Worm (Caenorhabditis elegans) whole organism, L4 larva: ENCODE measurements around the gene mmaa-1.

ENCODE experiments used
- F44E2.7 ChIP-seq: fragments of 200-800 bp; sonication (Bioruptor generic); IDR thresholded peaks from 2 replicates; pipeline ENCODE4 v2.1.2; 2022; ENCODE audit warnings: missing genetic modification characterization, missing compliant biosample characterization
- F49E8.2 ChIP-seq: sonication (generic microtip); optimal IDR thresholded peaks from 2 replicates; lab custom pipeline; 2016; ENCODE audit warnings: missing compliant biosample characterization, mild to moderate bottlenecking, missing genetic modification characterization, borderline replicate concordance
- Y48G9A.11 ChIP-seq: fragments of 200-800 bp; sonication (Bioruptor generic); IDR thresholded peaks from 2 replicates; pipeline ENCODE4 v1.3.6; 2022; ENCODE audit warnings: missing genetic modification reagents, missing genetic modification characterization, missing compliant biosample characterization
- Y75B8A.6 ChIP-seq: fragments of 200-800 bp; sonication (Bioruptor generic); IDR thresholded peaks from 2 replicates; pipeline ENCODE4 v1.3.6; 2022; ENCODE audit warnings: missing genetic modification reagents, missing genetic modification characterization, missing compliant biosample characterization
- attf-4 ChIP-seq: sonication (generic microtip); optimal IDR thresholded peaks from 3 replicates; lab custom pipeline; 2017; ENCODE audit warnings: missing biosample characterization, missing genetic modification characterization
- ceh-20 ChIP-seq: fragments of 200-800 bp; sonication (Bioruptor generic); IDR thresholded peaks from 2 replicates; pipeline ENCODE4 v1.3.6; 2022; ENCODE audit warnings: missing genetic modification reagents, missing genetic modification characterization, missing compliant biosample characterization
- ceh-44 ChIP-seq: fragments of 200-800 bp; sonication (Bioruptor generic); IDR thresholded peaks from 2 replicates; pipeline ENCODE4 v1.3.6; 2022; ENCODE audit warnings: missing genetic modification reagents, missing genetic modification characterization, missing compliant biosample characterization
- ctbp-1 ChIP-seq: fragments of 200-800 bp; sonication (Bioruptor generic); IDR thresholded peaks from 2 replicates; pipeline ENCODE4 v1.3.6; 2022; ENCODE audit warnings: missing genetic modification reagents, missing genetic modification characterization, missing compliant biosample characterization
- daf-19 ChIP-seq: fragments of 200-800 bp; sonication (Bioruptor generic); conservative IDR thresholded peaks from 2 replicates; pipeline ENCODE4 v1.3.6; 2022; ENCODE audit warnings: missing genetic modification characterization, missing compliant biosample characterization
- daf-8 ChIP-seq: fragments of 200-800 bp; sonication (Bioruptor generic); IDR thresholded peaks from 2 replicates; pipeline ENCODE4 v1.3.6; 2022; ENCODE audit warnings: missing genetic modification characterization, missing compliant biosample characterization
- dmd-6 ChIP-seq: fragments of 200-800 bp; sonication (Bioruptor generic); IDR thresholded peaks from 2 replicates; pipeline ENCODE4 v1.3.6; 2022; ENCODE audit warnings: missing genetic modification reagents, missing genetic modification characterization, missing compliant biosample characterization
- dmd-9 ChIP-seq: fragments of 200-800 bp; sonication (Bioruptor generic); IDR thresholded peaks from 2 replicates; pipeline ENCODE4 v1.3.6; 2022; ENCODE audit warnings: missing genetic modification reagents, missing genetic modification characterization, missing compliant biosample characterization
- dpl-1 ChIP-seq: fragments of 150-350 bp; optimal IDR thresholded peaks from 2 replicates; lab custom pipeline; 2014; ENCODE audit warnings: missing biosample characterization, missing genetic modification reagents, missing genetic modification characterization
- duxl-1 ChIP-seq: sonication (generic microtip); optimal IDR thresholded peaks from 2 replicates; lab custom pipeline; 2016; ENCODE audit warnings: mild to moderate bottlenecking, missing genetic modification characterization, moderate library complexity, missing compliant biosample characterization; ENCODE audit not compliant: poor library complexity
- fos-1 ChIP-seq: fragments of 150-350 bp; optimal IDR thresholded peaks from 2 replicates; lab custom pipeline; 2014; ENCODE audit warnings: missing biosample characterization, missing genetic modification characterization
- hlh-11 ChIP-seq: fragments of 200-800 bp; sonication (Bioruptor generic); optimal IDR thresholded peaks from 2 replicates; lab custom pipeline; 2018; ENCODE audit warnings: mild to moderate bottlenecking, missing genetic modification characterization, missing compliant biosample characterization
- hmg-1.1 ChIP-seq: fragments of 200-800 bp; sonication (Bioruptor generic); IDR thresholded peaks from 2 replicates; pipeline ENCODE4 v1.3.6; 2022; ENCODE audit warnings: missing genetic modification reagents, missing genetic modification characterization, missing compliant biosample characterization
- jun-1 ChIP-seq: fragments of 150-350 bp; optimal IDR thresholded peaks from 2 replicates; lab custom pipeline; 2014; ENCODE audit warnings: missing biosample characterization, missing genetic modification reagents, missing genetic modification characterization
- lim-7 ChIP-seq: fragments of 200-800 bp; sonication (Bioruptor generic); IDR thresholded peaks from 2 replicates; pipeline ENCODE4 v1.3.6; 2022; ENCODE audit warnings: missing genetic modification characterization, missing compliant biosample characterization
- lin-29 ChIP-seq: fragments of 200-800 bp; sonication (Bioruptor generic); IDR thresholded peaks from 2 replicates; pipeline ENCODE4 v1.3.6; 2022; ENCODE audit warnings: missing genetic modification reagents, missing genetic modification characterization, missing compliant biosample characterization
- lin-38 ChIP-seq: fragments of 200-800 bp; sonication (Bioruptor generic); IDR thresholded peaks from 2 replicates; pipeline ENCODE4 v1.3.6; 2022; ENCODE audit warnings: missing genetic modification reagents, missing genetic modification characterization, missing compliant biosample characterization
- madf-9 ChIP-seq: fragments of 200-800 bp; sonication (Bioruptor generic); conservative IDR thresholded peaks from 2 replicates; pipeline ENCODE4 v1.3.6; 2022; ENCODE audit warnings: missing genetic modification reagents, missing genetic modification characterization, missing compliant biosample characterization
- mdl-1 ChIP-seq, 2 experiments: fragments of 150-350 bp in 1 of 2; sonication (generic microtip) in 1 of 2; optimal IDR thresholded peaks; 2 replicates each; lab custom pipeline; 2014 to 2017; ENCODE audit warnings: missing biosample characterization in 2 of 2, missing genetic modification characterization in 2 of 2
- mep-1 ChIP-seq: fragments of 150-350 bp; sonication (generic microtip); optimal IDR thresholded peaks from 3 replicates; lab custom pipeline; 2014; ENCODE audit warnings: missing biosample characterization, missing genetic modification characterization
- mes-2 ChIP-seq: sonication (generic microtip); optimal IDR thresholded peaks from 2 replicates; lab custom pipeline; 2016; ENCODE audit warnings: missing genotype, mild to moderate bottlenecking, missing genetic modification characterization, missing compliant biosample characterization; ENCODE audit not compliant: poor library complexity, severe bottlenecking
- mxl-2 ChIP-seq: fragments of 200-800 bp; sonication (Bioruptor generic); conservative IDR thresholded peaks from 2 replicates; pipeline ENCODE4 v1.3.6; 2022; ENCODE audit warnings: missing genetic modification reagents, missing genetic modification characterization, missing compliant biosample characterization
- nhr-10 ChIP-seq: fragments of 150-350 bp; optimal IDR thresholded peaks from 2 replicates; lab custom pipeline; 2014; ENCODE audit warnings: missing biosample characterization, missing genetic modification characterization
- nhr-237 ChIP-seq: sonication (generic microtip); optimal IDR thresholded peaks from 2 replicates; lab custom pipeline; 2017; ENCODE audit warnings: missing biosample characterization, missing genetic modification characterization
- nhr-25 ChIP-seq: sonication (generic microtip); optimal IDR thresholded peaks from 2 replicates; lab custom pipeline; 2017; ENCODE audit warnings: missing genetic modification characterization, mild to moderate bottlenecking, missing compliant biosample characterization, antibody characterized with exemption, moderate library complexity, borderline replicate concordance; ENCODE audit not compliant: insufficient read depth
- nhr-28 ChIP-seq: fragments of 150-350 bp; optimal IDR thresholded peaks from 2 replicates; lab custom pipeline; 2014; ENCODE audit warnings: missing biosample characterization, missing genetic modification characterization
- nhr-41 ChIP-seq: fragments of 200-800 bp; sonication (Bioruptor generic); IDR thresholded peaks from 2 replicates; pipeline ENCODE4 v1.3.6; 2022; ENCODE audit warnings: missing genetic modification reagents, missing genetic modification characterization, missing compliant biosample characterization
- nhr-48 ChIP-seq: sonication (generic microtip); optimal IDR thresholded peaks from 2 replicates; lab custom pipeline; 2016; ENCODE audit warnings: mild to moderate bottlenecking, missing genetic modification characterization, missing compliant biosample characterization
- pha-4 ChIP-seq, 2 experiments: fragments of 150-350 bp in 1 of 2; fragments of 200-800 bp in 1 of 2; sonication (Bioruptor generic) in 1 of 2; IDR thresholded peaks in 1 of 2; optimal IDR thresholded peaks in 1 of 2; 2 replicates each; pipeline versions ENCODE4 v1.3.6 to Lab custom; 2014 to 2022; ENCODE audit warnings: missing genetic modification characterization in 2 of 2, missing genetic modification reagents in 2 of 2, missing biosample characterization in 1 of 2, missing compliant biosample characterization in 1 of 2
- pqm-1 ChIP-seq: sonication (generic microtip); optimal IDR thresholded peaks from 2 replicates; lab custom pipeline; 2017; ENCODE audit warnings: missing biosample characterization, missing genetic modification characterization
- saeg-2 ChIP-seq: fragments of 200-800 bp; sonication (Bioruptor generic); IDR thresholded peaks from 2 replicates; pipeline ENCODE4 v1.3.6; 2022; ENCODE audit warnings: missing genetic modification reagents, missing genetic modification characterization, missing compliant biosample characterization
- sdz-12 ChIP-seq: fragments of 200-800 bp; sonication (Bioruptor generic); optimal IDR thresholded peaks from 2 replicates; lab custom pipeline; 2018; ENCODE audit warnings: mild to moderate bottlenecking, missing genetic modification characterization, missing compliant biosample characterization
- snpc-1.2 ChIP-seq: fragments of 200-800 bp; sonication (Bioruptor generic); IDR thresholded peaks from 2 replicates; pipeline ENCODE4 v1.3.6; 2022; ENCODE audit warnings: missing genetic modification reagents, missing genetic modification characterization, missing compliant biosample characterization
- snpc-4 ChIP-seq: fragments of 150-350 bp; optimal IDR thresholded peaks from 2 replicates; lab custom pipeline; 2014; ENCODE audit warnings: missing biosample characterization, missing genetic modification characterization
- spr-3 ChIP-seq: fragments of 200-800 bp; sonication (Bioruptor generic); optimal IDR thresholded peaks from 2 replicates; lab custom pipeline; 2018; ENCODE audit warnings: mild to moderate bottlenecking, missing genetic modification characterization, missing compliant biosample characterization
- tag-97 ChIP-seq: fragments of 200-800 bp; sonication (Bioruptor generic); IDR thresholded peaks from 2 replicates; pipeline ENCODE4 v1.3.6; 2022; ENCODE audit warnings: missing genetic modification characterization, missing compliant biosample characterization
- unc-62 ChIP-seq, 3 experiments: fragments of 150-350 bp in 1 of 3; sonication (generic microtip); optimal IDR thresholded peaks in 2 of 3; peaks in 1 of 3; 1 replicate in 1 of 3; 2 replicates in 2 of 3; lab custom pipeline; 2014 to 2017; ENCODE audit warnings: missing biosample characterization in 3 of 3, missing genetic modification characterization in 3 of 3, missing genetic modification reagents in 3 of 3, missing genotype in 1 of 3
- vab-7 ChIP-seq: fragments of 200-800 bp; sonication (Bioruptor generic); IDR thresholded peaks from 2 replicates; pipeline ENCODE4 v1.3.6; 2022; ENCODE audit warnings: missing genetic modification reagents, missing genetic modification characterization, missing compliant biosample characterization
- zfp-2 ChIP-seq: sonication (generic microtip); optimal IDR thresholded peaks from 2 replicates; lab custom pipeline; 2016; ENCODE audit warnings: mild to moderate bottlenecking, missing genetic modification characterization, missing compliant biosample characterization
- zfp-3 ChIP-seq: fragments of 200-800 bp; sonication (Bioruptor generic); conservative IDR thresholded peaks from 2 replicates; pipeline ENCODE4 v1.3.6; 2022; ENCODE audit warnings: missing genetic modification reagents, missing genetic modification characterization, missing compliant biosample characterization
- ztf-11 ChIP-seq: fragments of 150-350 bp; optimal IDR thresholded peaks from 2 replicates; lab custom pipeline; 2014; ENCODE audit warnings: missing biosample characterization, missing genetic modification characterization

Gene mmaa-1

DNA sequence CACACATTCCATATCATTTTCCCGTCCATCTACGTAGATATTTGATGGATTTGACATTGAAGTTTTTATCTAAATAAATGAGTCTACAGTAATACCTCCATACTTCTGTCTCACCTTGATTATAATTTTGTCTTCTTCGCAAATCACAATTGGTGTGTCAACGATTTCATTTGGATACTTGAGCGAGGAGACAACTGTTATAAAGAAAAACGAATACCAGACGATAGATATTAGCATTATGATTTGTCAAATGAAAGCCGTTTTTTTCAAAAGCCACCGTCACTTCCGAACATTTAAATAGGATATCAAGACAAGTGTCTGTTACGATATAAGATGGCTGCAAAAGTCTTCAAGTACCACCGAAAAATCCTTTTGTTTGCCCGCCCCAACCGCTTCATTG lies 14.7 kb upstream of the mmaa-1 start, which contains the start of gene cutl-5:
Gene cutl-5, minus strand, starts transcription at position 269 of the 400 bp plus-strand sequence.
- TF ChIP-seq daf-19 (GFP tag; lab: Robert Waterston, UW) (no peak), unc-62 (GFP tag; optimal IDR thresholded peaks at IDR 0.05 in 1 of 2; lab: Kevin White, UChicago) (peak in 1 of 2 experiments; percentile 93), unc-62 (tag; optimal IDR thresholded peaks at IDR 0.05; lab: Kevin White, UChicago) (no peak), dmd-9 (GFP tag; lab: Robert Waterston, UW) (no peak)

DNA sequence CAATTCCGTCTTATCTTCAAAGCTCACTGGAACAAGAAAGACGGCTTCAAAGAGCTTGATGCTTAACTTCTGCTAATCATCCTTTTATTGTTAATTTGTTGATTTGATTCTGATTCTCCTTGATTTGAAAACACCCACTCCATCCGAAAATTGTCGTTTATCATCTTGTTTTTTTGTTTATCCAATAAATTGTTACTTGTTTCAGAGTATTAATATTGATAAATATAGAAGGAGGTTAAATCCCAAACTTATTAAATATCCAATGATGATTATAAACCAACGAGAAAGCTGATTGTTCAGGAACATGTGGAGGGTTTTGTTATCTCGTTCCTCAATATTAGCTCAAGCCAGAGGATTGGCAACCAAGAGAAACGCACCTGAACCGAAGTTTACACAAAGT lies 11.8 kb upstream of the mmaa-1 start, which contains the start of gene F10E7.6:
Gene F10E7.6, plus strand, starts transcription at position 301 of the 400 bp plus-strand sequence.
- TF ChIP-seq unc-62 (GFP tag; optimal IDR thresholded peaks at IDR 0.05 in 1 of 2; lab: Kevin White, UChicago) (peak in 1 of 2 experiments; percentile 63), unc-62 (tag; optimal IDR thresholded peaks at IDR 0.05; lab: Kevin White, UChicago) (no peak), fos-1 (no peak)

DNA sequence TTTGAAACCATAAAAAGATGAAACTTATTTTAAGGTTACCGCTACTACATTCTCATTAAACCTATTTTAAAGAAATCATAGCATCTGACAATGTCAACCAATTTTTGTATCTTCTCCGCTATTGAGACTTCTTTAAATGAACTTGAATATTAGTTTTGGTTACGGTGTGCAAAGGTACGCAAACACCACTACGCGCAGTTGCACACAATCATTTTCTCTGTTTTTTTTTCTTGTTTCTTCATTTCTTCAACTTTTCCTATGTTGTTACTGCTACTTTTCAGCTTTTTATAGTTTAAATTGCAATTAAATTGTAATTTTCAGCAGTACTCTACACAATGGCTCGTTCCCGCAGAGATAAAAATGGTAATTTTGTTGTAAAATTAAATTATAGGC lies 10.7 kb upstream of the mmaa-1 start, which contains the start of gene F10E7.5:
Gene F10E7.5, plus strand, starts transcription at position 322 of the 393 bp plus-strand sequence.
- TF ChIP-seq jun-1 (tag; lab: Kevin White, UChicago) (no peak), snpc-1.2 (GFP tag; lab: Robert Waterston, UW) (no peak), saeg-2 (no peak), Y75B8A.6 (GFP tag; lab: Robert Waterston, UW) (no peak), mes-2 (tag; lab: Kevin White, UChicago) (peak; percentile 72), spr-3 (GFP tag; lab: Kevin White, UChicago) (no peak), duxl-1 (no peak), lin-29 (GFP tag; lab: Robert Waterston, UW) (no peak), F44E2.7 (GFP tag; lab: Robert Waterston, UW) (no peak), snpc-4 (tag; lab: Kevin White, UChicago) (no peak), madf-9 (no peak), vab-7 (GFP tag; lab: Robert Waterston, UW) (no peak), dmd-6 (GFP tag; lab: Robert Waterston, UW) (no peak), ctbp-1 (no peak), lin-38 (no peak), hmg-1.1 (GFP tag; lab: Robert Waterston, UW) (0 out of 2 replicates have a peak, but pooled peaks have one; percentile 17), nhr-10 (tag; lab: Kevin White, UChicago) (no peak), nhr-41 (GFP tag; lab: Robert Waterston, UW) (no peak), fos-1 (no peak), dmd-9 (GFP tag; lab: Robert Waterston, UW) (no peak), nhr-28 (peak; percentile 33), mep-1 (tag; lab: Kevin White, UChicago) (no peak), dpl-1 (GFP tag; lab: Kevin White, UChicago) (peak; percentile 25), tag-97 (GFP tag; lab: Robert Waterston, UW) (no peak), zfp-2 (tag; lab: Kevin White, UChicago) (no peak), pqm-1 (no peak), sdz-12 (GFP tag; lab: Kevin White, UChicago) (no peak), ztf-11 (tag; lab: Kevin White, UChicago) (no peak), nhr-48 (no peak), nhr-25 (tag; lab: Kevin White, UChicago) (no peak), mdl-1 (tag; optimal IDR thresholded peaks at IDR 0.05; lab: Kevin White, UChicago) (no peak), hlh-11 (tag; lab: Kevin White, UChicago) (peak; percentile 3), attf-4 (no peak), ceh-20 (GFP tag; lab: Robert Waterston, UW) (no peak), Y48G9A.11 (GFP tag; lab: Robert Waterston, UW) (no peak), nhr-237 (tag; lab: Kevin White, UChicago) (no peak), lim-7 (GFP tag; lab: Robert Waterston, UW) (no peak), F49E8.2 (tag; lab: Kevin White, UChicago) (no peak), zfp-3 (GFP tag; lab: Robert Waterston, UW) (no peak), mxl-2 (GFP tag; lab: Robert Waterston, UW) (no peak), daf-8 (GFP tag; lab: Robert Waterston, UW) (no peak), pha-4 (GFP tag; IDR thresholded peaks at IDR 0.05; lab: Robert Waterston, UW) (no peak), pha-4 (tag; optimal IDR thresholded peaks at IDR 0.05; lab: Kevin White, UChicago) (no peak), ceh-44 (no peak)
